Worm (Caenorhabditis elegans) whole organism, dauer: Measurements from ENCODE around the gene lgx-1.

Experiments
- unc-62 ChIP-seq: sonication (generic microtip); optimal IDR thresholded peaks from 2 replicates; lab custom pipeline; 2017; ENCODE audit warnings: missing biosample characterization, missing genetic modification reagents, missing genetic modification characterization

Gene lgx-1

ce11 chrX:5516365-5516764, 22.0 kb downstream of the lgx-1 start:
- TF ChIP-seq unc-62 (GFP tag; lab: Kevin White, UChicago) = no peak

ce11 chrX:5515459-5515858, 22.9 kb downstream of the lgx-1 start:
- no peak for TF ChIP-seq unc-62 (GFP tag; lab: Kevin White, UChicago)

ce11 chrX:5514984-5515383, 23.3 kb downstream of the lgx-1 start, which contains the start of gene T23F2.4:
Gene T23F2.4, minus strand, starts transcription at chrX:5515084.
- TF ChIP-seq unc-62 (GFP tag; lab: Kevin White, UChicago) = no peak

- TF ChIP-seq unc-62 (GFP tag; lab: Kevin White, UChicago) = no peak
These were observed 24.0 kb downstream of the lgx-1 start for ce11 chrX:5514346-5514745.

ce11 chrX:5512707-5513106, 25.6 kb downstream of the lgx-1 start:
- TF ChIP-seq unc-62 (GFP tag; lab: Kevin White, UChicago) = no peak

- TF ChIP-seq unc-62 (GFP tag; lab: Kevin White, UChicago) = no peak
These were observed 26.1 kb downstream of the lgx-1 start, which contains the start of gene T23F2.3 for ce11 chrX:5512227-5512626. Gene T23F2.3, minus strand, starts transcription at chrX:5512327.

- no peak for TF ChIP-seq unc-62 (GFP tag; lab: Kevin White, UChicago)
These were observed 29.0 kb downstream of the lgx-1 start for ce11 chrX:5509114-5509877.

ce11 chrX:5507926-5508325, 30.4 kb downstream of the lgx-1 start:
- TF ChIP-seq unc-62 (GFP tag; lab: Kevin White, UChicago) = no peak

- TF ChIP-seq unc-62 (GFP tag; lab: Kevin White, UChicago) = no peak
These were observed 31.8 kb downstream of the lgx-1 start for ce11 chrX:5506432-5506977.

ce11 chrX:5505148-5505547, 33.2 kb downstream of the lgx-1 start, which contains the start of gene T23F2.2:
Gene T23F2.2, minus strand, starts transcription at chrX:5505248.
- TF ChIP-seq unc-62 (GFP tag; lab: Kevin White, UChicago) = no peak

- TF ChIP-seq unc-62 (GFP tag; lab: Kevin White, UChicago) = no peak
These were observed 45.4 kb downstream of the lgx-1 start, which contains the start of the genes bus-8A and bus-8B for ce11 chrX:5492820-5493382. Gene bus-8A, plus strand, starts transcription at chrX:5492915. Gene bus-8B, plus strand, starts transcription at chrX:5493332.

ce11 chrX:5489538-5489937, 48.8 kb downstream of the lgx-1 start, which contains the start of gene F55D1.1:
Gene F55D1.1, plus strand, starts transcription at chrX:5489838.
- TF ChIP-seq unc-62 (GFP tag; lab: Kevin White, UChicago) = no peak

ce11 chrX:5488867-5489266, 49.4 kb downstream of the lgx-1 start:
- no peak for TF ChIP-seq unc-62 (GFP tag; lab: Kevin White, UChicago)

ce11 chrX:5485931-5486537, 52.3 kb downstream of the lgx-1 start, which contains the start of gene C25F6.1:
Gene C25F6.1, plus strand, starts transcription at chrX:5486487.
- TF ChIP-seq unc-62 (GFP tag; lab: Kevin White, UChicago) = no peak

- no peak for TF ChIP-seq unc-62 (GFP tag; lab: Kevin White, UChicago)
These were observed 52.9 kb downstream of the lgx-1 start for ce11 chrX:5485284-5485927.
